Fruit fly (Drosophila melanogaster): ENCODE data around the gene tos.

tos gene

dm6 chr2L:18694724-18695105 is 12.8 kb upstream of the tos start (continued):
- TF ChIP-seq aop (GFP tag; IDR thresholded peaks at IDR 0.05) (no peak), Oaz (GFP tag; IDR thresholded peaks at IDR 0.05) (peak; percentile 49; the same call in 1 of the 2 replicates), CG34224 (GFP tag; IDR thresholded peaks at IDR 0.05; ENCODE audit: partially characterized antibody) (no peak), H2.0 (GFP tag; IDR thresholded peaks at IDR 0.05) (0 out of 2 replicates have a peak, but pooled peaks have one; percentile 27), CG12942 (GFP tag; optimal IDR thresholded peaks at IDR 0.05) (peak; percentile 19), CG30431 (GFP tag; optimal IDR thresholded peaks at IDR 0.05) (no peak), E2f1 (GFP tag; IDR thresholded peaks at IDR 0.05) (no peak), CG1647 (GFP tag; optimal IDR thresholded peaks at IDR 0.05) (no peak), peb (GFP tag; IDR thresholded peaks at IDR 0.05) (no peak), jigr1 (GFP tag; IDR thresholded peaks at IDR 0.05) (no peak), CG13624 (GFP tag; optimal IDR thresholded peaks at IDR 0.05) (no peak), TFAM (GFP tag; optimal IDR thresholded peaks at IDR 0.05) (no peak), CG18599 (GFP tag; optimal IDR thresholded peaks at IDR 0.05) (no peak), CHES-1-like (GFP tag; optimal IDR thresholded peaks at IDR 0.05) (no peak), en (GFP tag; optimal IDR thresholded peaks at IDR 0.05) (no peak), dan (GFP tag; IDR thresholded peaks at IDR 0.05) (no peak), CG10267 (tag; optimal IDR thresholded peaks at IDR 0.05) (no peak), fru (optimal IDR thresholded peaks at IDR 0.05) (no peak), Deaf1 (tag; optimal IDR thresholded peaks at IDR 0.05) (no peak), CG10209 (GFP tag; optimal IDR thresholded peaks at IDR 0.05) (peak; percentile 4), Doc3 (GFP tag; IDR thresholded peaks at IDR 0.05; ENCODE audit: partially characterized antibody) (no peak), Six4 (GFP tag; optimal IDR thresholded peaks at IDR 0.05) (no peak), dmrt99B (tag; optimal IDR thresholded peaks at IDR 0.05) (peak; percentile 41), CG11695 (GFP tag; IDR thresholded peaks at IDR 0.05) (peak; percentile 62), Drgx (GFP tag; IDR thresholded peaks at IDR 0.05) (peak; percentile 18; the same call in 1 of the 2 replicates), D19B (GFP tag; optimal IDR thresholded peaks at IDR 0.05) (no peak), esg (GFP tag; conservative IDR thresholded peaks at IDR 0.05) (0 out of 2 replicates have a peak, but pooled peaks have one; percentile 18), dati (GFP tag; IDR thresholded peaks at IDR 0.05) (no peak), slbo (GFP tag; IDR thresholded peaks at IDR 0.05) (peak; percentile 75), trem (tag; optimal IDR thresholded peaks at IDR 0.05) (no peak), ATbp (GFP tag; optimal IDR thresholded peaks at IDR 0.05) (peak; percentile 43), Bdp1 (GFP tag; optimal IDR thresholded peaks at IDR 0.05) (no peak), Abd-B (GFP tag; optimal IDR thresholded peaks at IDR 0.05) (no peak), CG15479 (GFP tag; optimal IDR thresholded peaks at IDR 0.05) (no peak), D19A (tag; optimal IDR thresholded peaks at IDR 0.05) (no peak), CG1792 (GFP tag; optimal IDR thresholded peaks at IDR 0.05) (no peak), ci (GFP tag; IDR thresholded peaks at IDR 0.05) (0 out of 3 replicates have a peak, but pooled peaks have one; percentile 39), gt (GFP tag; IDR thresholded peaks at IDR 0.05) (no peak), Hand (GFP tag; optimal IDR thresholded peaks at IDR 0.05) (no peak), chif (GFP tag; optimal IDR thresholded peaks at IDR 0.05) (no peak), Poxn (GFP tag; IDR thresholded peaks at IDR 0.05) (no peak), CG8388 (GFP tag; optimal IDR thresholded peaks at IDR 0.05) (peak; percentile 32), emc (GFP tag; optimal IDR thresholded peaks at IDR 0.05) (no peak), CG2889 (GFP tag; IDR thresholded peaks at IDR 0.05) (no peak), croc (GFP tag; conservative IDR thresholded peaks at IDR 0.05) (no peak), CG4617 (GFP tag; optimal IDR thresholded peaks at IDR 0.05; ENCODE audit: borderline replicate concordance) (no peak), jing (GFP tag; optimal IDR thresholded peaks at IDR 0.05) (no peak), otp (GFP tag; IDR thresholded peaks at IDR 0.05) (no peak), CG10366 (GFP tag; IDR thresholded peaks at IDR 0.05) (no peak; the same call in 1 of the 2 replicates), B-H1 (GFP tag; IDR thresholded peaks at IDR 0.05) (0 out of 3 replicates have a peak, but pooled peaks have one; percentile 22), hth (optimal IDR thresholded peaks at IDR 0.05) (no peak), gsb-n (tag; optimal IDR thresholded peaks at IDR 0.05) (no peak), PHDP (tag; optimal IDR thresholded peaks at IDR 0.05) (peak; percentile 51)

All from whole organism, embryonic.